Fruit fly (Drosophila melanogaster) Kc167 (cell line): ENCODE results near the gene CG17378.

ENCODE experiments used
- Myc ChIP-seq: fragments of >200 bp; optimal IDR thresholded peaks from 2 replicates; lab custom pipeline; 2017; ENCODE audit warnings: missing external identifiers
- Sin3A ChIP-seq: fragments of >200 bp; optimal IDR thresholded peaks from 2 replicates; lab custom pipeline; 2018; ENCODE audit warnings: missing external identifiers
- h ChIP-seq: fragments of >200 bp; optimal IDR thresholded peaks from 3 replicates; lab custom pipeline; 2018; ENCODE audit warnings: missing external identifiers
- insv ChIP-seq: fragments of >200 bp; optimal IDR thresholded peaks from 3 replicates; lab custom pipeline; 2018; ENCODE audit warnings: missing external identifiers
- psq ChIP-seq: fragments of >200 bp; optimal IDR thresholded peaks from 2 replicates; lab custom pipeline; 2017; ENCODE audit warnings: missing external identifiers
- ttk ChIP-seq: sonication (Bioruptor generic); optimal IDR thresholded peaks from 2 replicates; lab custom pipeline; 2017; ENCODE audit warnings: missing external identifiers

The CG17378 gene

DNA sequence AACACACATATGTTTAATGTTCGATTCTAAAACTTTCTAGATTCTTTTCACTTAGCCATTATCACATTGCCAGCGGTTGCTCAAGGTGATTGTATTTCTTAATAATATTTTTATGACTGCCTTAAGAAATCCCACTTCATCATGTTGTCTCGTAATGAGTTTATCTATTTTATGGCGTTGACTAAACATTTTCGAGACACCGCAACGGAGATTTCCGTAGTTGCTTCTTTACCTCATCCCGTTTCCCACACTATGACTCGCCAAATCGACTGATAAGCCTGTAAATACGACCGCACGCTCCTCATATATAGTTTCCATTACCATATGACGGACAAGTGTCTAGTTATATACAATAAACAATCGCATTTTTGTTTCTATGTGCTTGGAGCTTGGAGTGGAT, 11.7 kb downstream of the CG17378 start:
- TF ChIP-seq h (lab: Kevin White, UChicago) (no peak), psq (lab: Kevin White, UChicago) (no peak), Sin3A (lab: Kevin White, UChicago) (no peak), ttk (lab: Kevin White, UChicago) (no peak), Myc (lab: Kevin White, UChicago) (no peak), insv (no peak)

DNA sequence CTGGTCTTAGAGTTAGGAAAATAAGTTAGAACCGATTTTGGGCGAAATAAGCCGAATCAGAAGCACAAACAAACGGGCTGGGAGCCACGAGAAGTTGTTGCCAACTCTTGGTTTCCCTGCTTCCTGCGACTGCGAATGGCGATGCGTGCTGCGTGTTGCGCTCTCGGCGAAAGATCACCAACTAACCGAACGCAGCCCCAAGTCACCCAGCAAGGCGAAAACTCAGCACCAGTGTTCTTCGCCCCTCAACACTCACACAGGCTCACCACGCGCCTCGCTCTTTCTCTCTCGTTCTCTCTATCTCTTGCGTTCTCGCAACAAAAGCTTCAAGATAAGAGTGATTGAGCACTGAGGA, 12.8 kb downstream of the CG17378 start, which contains the start of gene nrv1:
TSS of gene nrv1 (minus strand) at position 188 of the 355 bp plus-strand sequence.
- no peak for TF ChIP-seq h (lab: Kevin White, UChicago)
- TF ChIP-seq psq (lab: Kevin White, UChicago): no peak
- TF ChIP-seq Myc (lab: Kevin White, UChicago): no peak
- TF ChIP-seq ttk (lab: Kevin White, UChicago): no peak
- TF ChIP-seq Sin3A (lab: Kevin White, UChicago): no peak
- no peak for TF ChIP-seq insv

DNA sequence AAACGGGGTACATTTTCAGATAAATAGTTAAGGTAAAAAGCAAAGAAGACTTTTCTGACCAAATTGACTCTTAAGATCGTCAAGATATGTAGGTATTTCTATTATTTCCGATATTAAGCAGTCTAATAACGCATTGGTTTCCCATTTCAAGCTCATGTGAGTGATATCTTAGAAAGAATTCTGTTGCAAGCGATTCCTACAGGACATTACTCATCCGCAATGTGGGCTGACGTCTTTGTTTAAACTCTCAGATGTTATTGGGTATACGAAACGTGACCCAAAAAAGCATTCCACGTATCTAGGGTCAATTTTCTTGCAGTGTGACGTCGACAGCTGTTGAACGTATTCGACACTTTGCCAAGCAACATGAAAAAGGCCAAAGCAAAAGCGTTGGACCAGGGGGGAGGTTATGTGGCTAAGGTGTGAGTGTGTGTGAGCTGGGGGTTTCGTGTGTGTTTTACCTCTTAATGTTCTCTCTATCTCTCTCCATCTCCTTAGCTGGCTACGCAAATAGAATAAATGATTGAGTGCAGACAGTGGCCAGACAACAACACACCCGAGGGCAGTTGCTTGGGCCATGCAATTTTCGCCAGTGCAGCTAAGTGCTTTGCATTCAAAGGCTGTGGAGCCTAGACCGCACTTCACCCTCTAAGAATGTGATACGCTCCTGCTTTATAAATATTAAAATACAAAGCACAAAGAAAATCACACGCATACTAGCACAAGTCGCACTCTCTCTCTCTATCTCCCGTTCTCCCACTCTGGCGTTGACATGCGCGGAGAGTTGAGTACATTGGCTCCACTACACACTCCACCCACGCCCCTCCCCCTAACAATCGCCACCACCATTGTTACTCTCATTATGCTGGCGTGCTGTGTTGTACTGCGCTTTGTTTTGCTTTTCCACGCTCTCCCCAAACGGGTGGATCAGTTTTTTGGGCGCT, 13.5 kb downstream of the CG17378 start:
- TF ChIP-seq h (lab: Kevin White, UChicago) (no peak), Sin3A (lab: Kevin White, UChicago) (no peak), Myc (lab: Kevin White, UChicago) (no peak), ttk (lab: Kevin White, UChicago) (no peak), insv (no peak), psq (lab: Kevin White, UChicago) (no peak)

DNA sequence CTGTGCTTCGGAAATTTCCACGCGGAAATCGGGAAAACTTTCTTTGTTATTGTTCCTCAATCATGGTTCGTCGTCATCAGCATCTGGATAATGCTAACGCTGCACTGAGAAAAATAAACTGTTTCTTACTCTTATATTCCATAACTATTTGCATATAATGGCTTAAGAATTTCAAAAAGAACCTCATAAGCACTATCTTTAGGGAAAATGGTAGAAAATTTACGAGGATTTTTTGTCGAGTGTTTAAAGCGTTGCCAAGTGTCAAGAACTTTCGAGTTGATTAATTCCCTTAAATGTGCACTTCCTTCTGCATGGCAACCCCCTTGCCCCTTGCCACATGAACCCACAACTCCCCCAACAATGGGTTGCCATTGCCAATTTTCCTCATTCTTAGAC, 14.1 kb downstream of the CG17378 start:
- no peak for TF ChIP-seq Sin3A (lab: Kevin White, UChicago)
- TF ChIP-seq insv: no peak
- TF ChIP-seq Myc (lab: Kevin White, UChicago): no peak
- no peak for TF ChIP-seq psq (lab: Kevin White, UChicago)
- no peak for TF ChIP-seq h (lab: Kevin White, UChicago)
- TF ChIP-seq ttk (lab: Kevin White, UChicago): no peak

DNA sequence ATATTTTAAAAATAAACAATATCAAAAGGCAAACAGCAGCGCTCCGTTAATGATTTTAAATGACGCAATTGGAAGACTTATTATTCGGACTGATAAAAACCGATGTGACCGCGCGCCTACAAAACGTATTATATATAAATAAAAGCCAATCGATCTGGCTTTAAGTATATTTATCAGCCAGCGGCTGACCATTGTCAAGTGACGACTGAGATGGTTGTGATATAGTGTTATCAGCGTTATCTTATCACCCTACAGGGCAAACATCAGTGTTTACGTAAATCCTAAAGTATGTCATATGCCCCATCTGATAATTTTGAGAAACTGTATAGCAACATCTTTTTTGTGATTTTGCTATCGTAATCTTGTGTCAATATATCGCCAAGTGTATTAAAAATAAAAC, 15.5 kb downstream of the CG17378 start:
- no peak for TF ChIP-seq Sin3A (lab: Kevin White, UChicago)

DNA sequence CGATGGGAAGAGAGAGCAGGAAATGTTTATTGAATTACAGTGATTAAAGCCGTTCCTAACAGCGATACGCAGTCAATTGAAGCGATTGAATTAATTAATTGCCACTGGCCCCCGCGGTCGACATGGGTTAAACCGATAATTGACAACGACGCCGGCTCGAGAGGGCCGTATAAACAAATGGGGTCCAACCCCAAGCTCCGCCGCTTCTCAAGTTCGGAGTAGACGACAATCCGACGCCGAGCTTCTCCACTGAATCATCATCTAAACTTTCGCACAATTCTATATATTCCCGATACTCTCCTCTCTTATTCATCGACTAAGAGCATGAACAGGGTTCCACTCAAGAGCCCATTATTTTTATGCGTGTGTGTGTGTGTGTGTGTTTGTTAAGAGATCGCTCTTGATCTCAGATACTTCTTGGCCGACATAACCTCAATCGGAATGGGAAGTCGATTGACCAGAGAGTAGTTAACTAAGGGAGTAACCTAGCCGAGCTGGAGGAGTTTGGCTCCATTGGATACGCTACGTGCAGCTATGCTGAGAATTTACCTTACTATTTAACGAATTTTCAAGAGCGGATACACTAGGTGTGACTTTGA, 18.1 kb downstream of the CG17378 start:
- TF ChIP-seq insv: no peak
- no peak for TF ChIP-seq ttk (lab: Kevin White, UChicago)
- TF ChIP-seq Sin3A (lab: Kevin White, UChicago): no peak
- no peak for TF ChIP-seq Myc (lab: Kevin White, UChicago)
- TF ChIP-seq h (lab: Kevin White, UChicago): no peak
- no peak for TF ChIP-seq psq (lab: Kevin White, UChicago)

DNA sequence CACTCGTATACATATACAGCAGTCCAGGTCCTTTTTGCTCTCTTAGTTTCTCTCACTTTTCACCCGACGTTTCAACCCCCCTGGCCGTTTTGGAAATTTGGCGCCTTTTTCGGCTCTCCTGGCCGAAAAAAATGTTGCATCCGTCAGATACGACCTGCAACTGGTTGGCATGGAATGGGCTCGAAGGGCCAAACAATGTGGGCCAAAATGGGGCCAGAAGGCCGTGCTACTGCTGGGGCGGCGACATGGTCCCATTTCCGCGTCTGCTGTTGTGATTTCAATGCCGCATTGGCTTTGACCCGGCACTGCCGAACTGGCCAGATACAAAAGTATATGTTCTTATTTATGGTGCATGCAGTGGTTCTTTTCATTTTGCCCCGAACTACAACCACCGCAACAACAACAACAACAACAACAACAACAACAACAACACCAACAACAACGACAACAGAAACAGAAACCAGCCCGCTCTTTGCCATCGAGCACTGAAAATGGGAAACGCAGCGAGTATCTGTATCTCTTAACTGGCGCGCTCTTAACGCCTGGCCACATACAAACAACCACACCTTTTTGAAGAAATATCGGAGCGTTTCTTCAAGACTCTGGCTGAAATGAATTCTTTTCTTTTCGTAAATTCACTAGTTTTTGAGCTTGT, 20.0 kb downstream of the CG17378 start:
- TF ChIP-seq psq (lab: Kevin White, UChicago) (no peak), insv (no peak), Myc (lab: Kevin White, UChicago) (no peak), h (lab: Kevin White, UChicago) (no peak), Sin3A (lab: Kevin White, UChicago) (no peak), ttk (lab: Kevin White, UChicago) (no peak)

DNA sequence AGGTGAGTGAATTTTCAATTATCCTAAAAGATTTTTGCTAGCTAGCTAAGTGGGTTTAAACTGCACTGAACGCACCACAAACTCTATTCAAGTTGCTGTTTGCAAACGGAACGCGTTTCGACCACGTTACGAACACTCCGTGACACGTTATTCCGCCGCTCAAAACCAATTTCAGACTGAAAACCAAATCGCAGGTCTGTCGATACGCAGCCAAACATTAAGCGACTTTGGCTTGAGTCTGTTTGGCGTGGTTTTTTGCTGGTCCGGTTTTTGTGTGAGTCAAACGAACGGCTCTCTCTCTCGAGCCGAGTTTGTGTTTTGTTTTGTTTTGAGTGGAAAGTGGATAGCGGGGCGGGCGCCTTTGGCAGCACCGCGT, 20.6 kb downstream of the CG17378 start:
- TF ChIP-seq insv (no peak), ttk (lab: Kevin White, UChicago) (no peak), psq (lab: Kevin White, UChicago) (no peak), h (lab: Kevin White, UChicago) (no peak), Sin3A (lab: Kevin White, UChicago) (no peak), Myc (lab: Kevin White, UChicago) (no peak)

DNA sequence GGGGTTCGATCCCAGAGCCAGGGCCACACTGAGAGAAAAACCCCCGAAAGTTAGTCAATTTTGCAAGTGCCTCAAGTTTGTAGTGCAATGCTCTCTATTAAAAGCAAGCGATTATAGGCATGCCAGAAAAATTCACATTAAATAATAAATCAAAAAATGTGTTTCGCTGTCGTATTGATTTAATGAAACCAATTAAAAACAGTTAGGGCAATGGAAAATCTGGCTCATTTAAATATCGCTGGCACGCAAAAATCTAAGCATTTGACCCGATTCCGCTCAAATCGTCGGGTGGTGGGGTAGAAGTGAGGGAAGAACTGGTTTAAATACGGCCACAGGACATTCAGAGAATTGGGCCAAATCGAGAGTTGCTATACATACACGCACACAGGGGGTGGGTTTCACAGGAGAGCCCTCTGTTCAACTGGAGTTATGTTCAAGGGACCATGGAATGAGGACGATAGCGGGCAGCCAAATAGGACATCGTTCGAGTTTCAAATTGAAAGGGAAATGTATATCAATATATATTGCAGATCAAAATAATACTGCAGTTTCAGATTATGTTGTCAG, 21.2 kb downstream of the CG17378 start:
- TF ChIP-seq Sin3A (lab: Kevin White, UChicago) (no peak), insv (no peak), Myc (lab: Kevin White, UChicago) (no peak), psq (lab: Kevin White, UChicago) (no peak), h (lab: Kevin White, UChicago) (no peak), ttk (lab: Kevin White, UChicago) (no peak)

DNA sequence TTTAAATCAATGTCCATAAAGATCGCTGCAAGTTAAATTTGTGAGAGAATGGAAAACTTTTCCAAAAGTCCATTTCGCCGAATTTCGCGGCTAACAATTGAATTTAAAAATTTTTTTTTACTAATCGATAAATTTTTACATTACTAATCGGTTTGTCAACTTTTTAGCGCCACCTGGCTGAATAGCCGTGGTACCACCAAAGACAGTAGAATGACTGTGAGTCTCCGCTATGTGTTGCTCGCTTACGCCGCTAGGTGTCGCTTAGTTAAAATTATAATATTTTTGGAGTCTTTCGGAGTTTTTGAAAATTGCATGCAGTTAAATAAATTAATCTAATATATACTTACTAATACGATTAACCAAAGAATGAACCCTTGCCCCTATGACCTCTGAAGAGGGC, 23.6 kb downstream of the CG17378 start:
- TF ChIP-seq insv (no peak), Sin3A (lab: Kevin White, UChicago) (no peak), Myc (lab: Kevin White, UChicago) (no peak), h (lab: Kevin White, UChicago) (no peak), ttk (lab: Kevin White, UChicago) (no peak), psq (lab: Kevin White, UChicago) (no peak)

DNA sequence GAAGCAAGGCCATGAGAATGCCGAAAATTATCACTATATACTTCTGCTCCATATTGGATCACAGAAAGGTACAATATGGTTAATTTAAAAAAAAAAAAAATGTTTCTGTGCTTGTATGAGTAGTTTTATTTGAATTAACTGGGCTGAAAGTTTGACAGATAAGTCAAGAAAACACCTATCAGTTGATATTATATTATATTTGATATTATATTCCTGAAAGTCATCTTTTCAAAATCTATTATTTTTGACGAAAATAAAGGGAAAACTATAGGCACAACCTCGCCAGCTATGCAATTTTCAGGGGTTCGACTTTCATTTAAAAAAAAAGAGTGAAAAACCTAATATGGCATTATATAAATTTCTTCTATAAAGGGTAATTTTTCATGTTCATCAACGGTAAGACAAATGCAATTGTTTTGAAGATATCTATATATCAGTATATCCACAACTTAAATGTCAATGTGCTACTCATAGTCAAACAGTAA, 25.0 kb downstream of the CG17378 start, which contains the start of the genes nrv2 and CG43610:
TSS of gene nrv2 (minus strand) at position 101 of the 485 bp plus-strand sequence.
TSS of gene CG43610 (plus strand) at position 435 of the 485 bp plus-strand sequence.
- no peak for TF ChIP-seq Sin3A (lab: Kevin White, UChicago)
- TF ChIP-seq h (lab: Kevin White, UChicago): no peak
- TF ChIP-seq ttk (lab: Kevin White, UChicago): no peak
- no peak for TF ChIP-seq insv
- no peak for TF ChIP-seq psq (lab: Kevin White, UChicago)
- TF ChIP-seq Myc (lab: Kevin White, UChicago): no peak
